Fruit fly (Drosophila melanogaster): ENCODE measurements around the gene RpL17.

RpL17 gene

dm6 chrX:6728597-6729158 lies 15.4 kb downstream of the RpL17 start (continued):
- TF ChIP-seq CG3995 (GFP tag; optimal IDR thresholded peaks at IDR 0.05) (no peak), lab (GFP tag; optimal IDR thresholded peaks at IDR 0.05) (no peak), CG12769 (tag; optimal IDR thresholded peaks at IDR 0.05) (no peak), CG14965 (GFP tag; optimal IDR thresholded peaks at IDR 0.05; ENCODE audit: borderline replicate concordance) (no peak), CG14014 (GFP tag; IDR thresholded peaks at IDR 0.05) (no peak), CG42726 (GFP tag; IDR thresholded peaks at IDR 0.05; ENCODE audit: partially characterized antibody) (no peak), tx (GFP tag; optimal IDR thresholded peaks at IDR 0.05) (no peak), tup (GFP tag; optimal IDR thresholded peaks at IDR 0.05) (no peak), CG6791 (GFP tag; IDR thresholded peaks at IDR 0.05; ENCODE audit: partially characterized antibody) (peak; percentile 80), CG13624 (GFP tag; optimal IDR thresholded peaks at IDR 0.05) (no peak), twi (tag; optimal IDR thresholded peaks at IDR 0.05) (no peak), z (GFP tag; IDR thresholded peaks at IDR 0.05) (no peak), Ssrp (tag; optimal IDR thresholded peaks at IDR 0.05) (no peak), CG7745 (tag; optimal IDR thresholded peaks at IDR 0.05) (no peak), Dip3 (GFP tag; optimal IDR thresholded peaks at IDR 0.05) (no peak), Bteb2 (GFP tag; optimal IDR thresholded peaks at IDR 0.05) (no peak), Opbp (GFP tag; IDR thresholded peaks at IDR 0.05; ENCODE audit: partially characterized antibody) (no peak), CG6765 (GFP tag; optimal IDR thresholded peaks at IDR 0.05) (no peak), sr (GFP tag; IDR thresholded peaks at IDR 0.05) (no peak), fu2 (GFP tag; optimal IDR thresholded peaks at IDR 0.05) (no peak)

- TF ChIP-seq fd96Cb (tag; optimal IDR thresholded peaks at IDR 0.05) (no peak), tin (GFP tag; optimal IDR thresholded peaks at IDR 0.05) (no peak), CG2875 (GFP tag; optimal IDR thresholded peaks at IDR 0.05) (no peak), Blimp-1 (GFP tag; optimal IDR thresholded peaks at IDR 0.05) (no peak), CG3995 (GFP tag; optimal IDR thresholded peaks at IDR 0.05) (peak; percentile 20), ttk (GFP tag; IDR thresholded peaks at IDR 0.05) (no peak), CG34376 (GFP tag; optimal IDR thresholded peaks at IDR 0.05) (no peak), CG8290 (GFP tag; optimal IDR thresholded peaks at IDR 0.05) (peak; percentile 15), CG8290 (tag; optimal IDR thresholded peaks at IDR 0.05) (peak in 1 of 2 experiments; percentile 27), gcm2 (GFP tag; optimal IDR thresholded peaks at IDR 0.05) (no peak), CG13287 (GFP tag; IDR thresholded peaks at IDR 0.05; ENCODE audit: partially characterized antibody) (no peak), CG33213 (GFP tag; optimal IDR thresholded peaks at IDR 0.05) (no peak), CG5180 (GFP tag; optimal IDR thresholded peaks at IDR 0.05) (no peak), CG16779 (GFP tag; IDR thresholded peaks at IDR 0.05) (no peak), pfk (GFP tag; optimal IDR thresholded peaks at IDR 0.05) (peak; percentile 93), CG18011 (GFP tag; optimal IDR thresholded peaks at IDR 0.05) (peak; percentile 7), vvl (GFP tag; IDR thresholded peaks at IDR 0.05) (0 out of 2 replicates have a peak, but pooled peaks have one; percentile 24), pros (GFP tag; optimal IDR thresholded peaks at IDR 0.05) (no peak), oc (tag; optimal IDR thresholded peaks at IDR 0.05) (no peak), CG14050 (GFP tag; IDR thresholded peaks at IDR 0.05) (no peak), E2f2 (GFP tag; IDR thresholded peaks at IDR 0.05) (peak; percentile 63), Hand (GFP tag; optimal IDR thresholded peaks at IDR 0.05) (no peak), CG8944 (GFP tag; optimal IDR thresholded peaks at IDR 0.05) (no peak), Dll (GFP tag; IDR thresholded peaks at IDR 0.05; ENCODE audit: partially characterized antibody) (0 out of 4 replicates have a peak, but pooled peaks have one; percentile 12), slou (GFP tag; optimal IDR thresholded peaks at IDR 0.05) (no peak), Med (GFP tag) (no peak), crol (GFP tag; IDR thresholded peaks at IDR 0.05) (peak; percentile 82), CG7928 (GFP tag; optimal IDR thresholded peaks at IDR 0.05) (no peak), CG6272 (GFP tag; IDR thresholded peaks at IDR 0.05) (0 out of 2 replicates have a peak, but pooled peaks have one; percentile 20), Dp (GFP tag; optimal IDR thresholded peaks at IDR 0.05) (peak; percentile 46)
These were observed 17.1 kb downstream of the RpL17 start for dm6 chrX:6726758-6727490.

All from whole organism, embryonic.